Worm (Caenorhabditis elegans) whole organism, young adult: ENCODE results near the gene grd-12.

ENCODE experiments used
- C17E4.6 ChIP-seq: fragments of 200-800 bp; sonication (Bioruptor generic); IDR thresholded peaks from 2 replicates; pipeline ENCODE4 v1.3.6; 2022; ENCODE audit warnings: missing genetic modification reagents, missing genetic modification characterization, missing compliant biosample characterization
- F10E7.11 ChIP-seq: sonication (generic microtip); optimal IDR thresholded peaks from 2 replicates; lab custom pipeline; 2017; ENCODE audit warnings: mild to moderate bottlenecking, missing genetic modification characterization, moderate library complexity, missing compliant biosample characterization
- F33H1.4 ChIP-seq: fragments of 200-800 bp; sonication (Bioruptor generic); IDR thresholded peaks from 2 replicates; pipeline ENCODE4 v1.3.6; 2022; ENCODE audit warnings: missing genetic modification reagents, missing genetic modification characterization, missing compliant biosample characterization
- F37B4.10 ChIP-seq: fragments of 200-800 bp; sonication (Bioruptor generic); IDR thresholded peaks from 2 replicates; pipeline ENCODE4 v1.3.6; 2022; ENCODE audit warnings: missing genetic modification characterization, missing compliant biosample characterization
- F39B2.1 ChIP-seq: fragments of 200-800 bp; sonication (Bioruptor generic); IDR thresholded peaks from 2 replicates; pipeline ENCODE4 v1.3.6; 2022; ENCODE audit warnings: missing genetic modification reagents, missing genetic modification characterization, missing compliant biosample characterization
- F55B11.4 ChIP-seq: sonication (generic microtip); optimal IDR thresholded peaks from 2 replicates; lab custom pipeline; 2016; ENCODE audit warnings: missing compliant biosample characterization, missing genetic modification characterization, borderline replicate concordance; ENCODE audit not compliant: insufficient read depth
- K12H6.12 ChIP-seq: fragments of 200-800 bp; sonication (Bioruptor generic); optimal IDR thresholded peaks from 2 replicates; lab custom pipeline; 2018; ENCODE audit warnings: mild to moderate bottlenecking, missing genetic modification characterization, missing compliant biosample characterization
- T07F8.4 ChIP-seq: sonication (generic microtip); optimal IDR thresholded peaks from 2 replicates; lab custom pipeline; 2016; ENCODE audit warnings: mild to moderate bottlenecking, missing genetic modification characterization, moderate library complexity, missing compliant biosample characterization
- Y53F4B.3 ChIP-seq: fragments of 200-800 bp; sonication (Bioruptor generic); IDR thresholded peaks from 2 replicates; pipeline ENCODE4 v1.3.6; 2022; ENCODE audit warnings: missing genetic modification reagents, missing genetic modification characterization, missing compliant biosample characterization
- Y79H2A.3 ChIP-seq: fragments of 200-800 bp; sonication (Bioruptor generic); conservative IDR thresholded peaks from 2 replicates; pipeline ENCODE4 v1.3.6; 2022; ENCODE audit warnings: missing genetic modification reagents, missing genetic modification characterization, missing compliant biosample characterization
- Y95B8A.8 ChIP-seq: fragments of 200-800 bp; sonication (Bioruptor generic); IDR thresholded peaks from 2 replicates; pipeline ENCODE4 v1.3.6; 2022; ENCODE audit warnings: missing genetic modification reagents, missing genetic modification characterization, missing compliant biosample characterization
- aptf-2 ChIP-seq: fragments of 200-800 bp; sonication (Bioruptor generic); conservative IDR thresholded peaks from 2 replicates; pipeline ENCODE4 v1.3.6; 2022; ENCODE audit warnings: missing genetic modification reagents, missing genetic modification characterization, missing compliant biosample characterization
- athp-1 ChIP-seq: sonication (generic microtip); optimal IDR thresholded peaks from 2 replicates; lab custom pipeline; 2017; ENCODE audit warnings: mild to moderate bottlenecking, missing genetic modification characterization, missing compliant biosample characterization
- attf-5 ChIP-seq: fragments of 200-800 bp; sonication (Bioruptor generic); optimal IDR thresholded peaks from 2 replicates; lab custom pipeline; 2018; ENCODE audit warnings: mild to moderate bottlenecking, missing genetic modification characterization, missing compliant biosample characterization
- cebp-1 ChIP-seq, 2 experiments: fragments of 200-800 bp in 1 of 2; sonication (Bioruptor generic) in 1 of 2; sonication (generic microtip) in 1 of 2; IDR thresholded peaks in 1 of 2; optimal IDR thresholded peaks in 1 of 2; 2 replicates each; pipeline versions ENCODE4 v1.3.6 to Lab custom; 2017 to 2022; ENCODE audit warnings: missing compliant biosample characterization in 2 of 2, missing genetic modification characterization in 2 of 2, mild to moderate bottlenecking in 1 of 2, missing genetic modification reagents in 1 of 2, moderate library complexity in 1 of 2
- ceh-40 ChIP-seq: fragments of 200-800 bp; sonication (Bioruptor generic); IDR thresholded peaks from 2 replicates; pipeline ENCODE4 v1.3.6; 2022; ENCODE audit warnings: missing genetic modification characterization, missing compliant biosample characterization
- dpff-1 ChIP-seq: sonication (generic microtip); optimal IDR thresholded peaks from 2 replicates; lab custom pipeline; 2017; ENCODE audit warnings: mild to moderate bottlenecking, missing genetic modification characterization, missing compliant biosample characterization
- dpl-1 ChIP-seq: fragments of 150-350 bp; optimal IDR thresholded peaks from 2 replicates; lab custom pipeline; 2014; ENCODE audit warnings: missing biosample characterization, missing genetic modification reagents, missing genetic modification characterization
- efl-1 ChIP-seq: fragments of 150-350 bp; optimal IDR thresholded peaks from 2 replicates; lab custom pipeline; 2014; ENCODE audit warnings: missing biosample characterization, missing genetic modification reagents, missing genetic modification characterization
- gei-17 ChIP-seq: fragments of 200-800 bp; sonication (Bioruptor generic); optimal IDR thresholded peaks from 2 replicates; lab custom pipeline; 2018; ENCODE audit warnings: mild to moderate bottlenecking, missing genetic modification characterization, missing compliant biosample characterization
- him-1 ChIP-seq: sonication (generic microtip); optimal IDR thresholded peaks from 2 replicates; lab custom pipeline; 2016; ENCODE audit warnings: missing genotype, missing genetic modification reagents, missing genetic modification characterization, missing compliant biosample characterization
- hlh-12 ChIP-seq: sonication (generic microtip); optimal IDR thresholded peaks from 2 replicates; lab custom pipeline; 2016; ENCODE audit warnings: missing genetic modification characterization, missing compliant biosample characterization
- hmg-1.2 ChIP-seq: fragments of 200-800 bp; sonication (Bioruptor generic); IDR thresholded peaks from 2 replicates; pipeline ENCODE4 v1.3.6; 2022; ENCODE audit warnings: missing genetic modification reagents, missing genetic modification characterization, missing compliant biosample characterization
- hmg-20 ChIP-seq: fragments of 200-800 bp; sonication (Bioruptor generic); IDR thresholded peaks from 2 replicates; pipeline ENCODE4 v1.3.6; 2022; ENCODE audit warnings: missing genetic modification reagents, missing genetic modification characterization, missing compliant biosample characterization
- hrde-1 ChIP-seq: sonication (generic microtip); optimal IDR thresholded peaks from 2 replicates; lab custom pipeline; 2016; ENCODE audit warnings: missing genetic modification characterization, mild to moderate bottlenecking, missing compliant biosample characterization, moderate library complexity, missing genotype, missing genetic modification reagents, borderline replicate concordance
- lag-1 ChIP-seq: fragments of 200-800 bp; sonication (Bioruptor generic); IDR thresholded peaks from 2 replicates; pipeline ENCODE4 v1.3.6; 2022; ENCODE audit warnings: missing genetic modification reagents, missing genetic modification characterization, missing compliant biosample characterization
- let-526 ChIP-seq: fragments of 200-800 bp; sonication (Bioruptor generic); IDR thresholded peaks from 2 replicates; pipeline ENCODE4 v1.3.6; 2022; ENCODE audit warnings: missing genetic modification reagents, missing genetic modification characterization, missing compliant biosample characterization
- let-607 ChIP-seq, 2 experiments: fragments of 200-800 bp in 1 of 2; sonication (Bioruptor generic) in 1 of 2; sonication (generic microtip) in 1 of 2; optimal IDR thresholded peaks; 2 replicates each; lab custom pipeline; 2016 to 2018; ENCODE audit warnings: mild to moderate bottlenecking in 2 of 2, missing compliant biosample characterization in 2 of 2, missing genetic modification characterization in 2 of 2, moderate library complexity in 2 of 2, missing genotype in 1 of 2
- lin-54 ChIP-seq: fragments of 200-800 bp; sonication (Bioruptor generic); optimal IDR thresholded peaks from 2 replicates; lab custom pipeline; 2018; ENCODE audit warnings: mild to moderate bottlenecking, missing genetic modification characterization, missing compliant biosample characterization
- madf-10 ChIP-seq: sonication (generic microtip); optimal IDR thresholded peaks from 2 replicates; lab custom pipeline; 2016; ENCODE audit warnings: mild to moderate bottlenecking, missing genetic modification characterization, missing compliant biosample characterization
- madf-6 ChIP-seq: fragments of 200-800 bp; sonication (Bioruptor generic); IDR thresholded peaks from 2 replicates; pipeline ENCODE4 v1.3.6; 2022; ENCODE audit warnings: missing genetic modification reagents, missing genetic modification characterization, missing compliant biosample characterization
- mel-28 ChIP-seq: sonication (generic microtip); optimal IDR thresholded peaks from 2 replicates; lab custom pipeline; 2016; ENCODE audit warnings: borderline replicate concordance, mild to moderate bottlenecking, missing genetic modification characterization, missing compliant biosample characterization
- nfyb-1 ChIP-seq: fragments of 200-800 bp; sonication (Bioruptor generic); IDR thresholded peaks from 2 replicates; pipeline ENCODE4 v1.3.6; 2022; ENCODE audit warnings: missing genetic modification reagents, missing genetic modification characterization, missing compliant biosample characterization
- pha-4 ChIP-seq: fragments of 150-350 bp; sonication (generic microtip); optimal IDR thresholded peaks from 2 replicates; lab custom pipeline; 2014; ENCODE audit warnings: missing biosample characterization, missing genetic modification reagents, missing genetic modification characterization
- rcor-1 ChIP-seq: fragments of 200-800 bp; sonication (Bioruptor generic); IDR thresholded peaks from 2 replicates; pipeline ENCODE4 v1.3.6; 2022; ENCODE audit warnings: missing genetic modification reagents, missing genetic modification characterization, missing compliant biosample characterization
- rec-8 ChIP-seq, 2 experiments: sonication (generic microtip); optimal IDR thresholded peaks; 2 replicates each; lab custom pipeline; 2016; ENCODE audit warnings: mild to moderate bottlenecking in 2 of 2, missing genetic modification characterization in 2 of 2, missing genetic modification reagents in 2 of 2, missing genotype in 2 of 2, missing biosample characterization in 1 of 2, missing compliant biosample characterization in 1 of 2, moderate library complexity in 1 of 2
- sdz-38 ChIP-seq: sonication (generic microtip); optimal IDR thresholded peaks from 2 replicates; lab custom pipeline; 2016; ENCODE audit warnings: missing genotype, missing genetic modification characterization, missing compliant biosample characterization
- sea-2 ChIP-seq: fragments of 200-800 bp; sonication (Bioruptor generic); IDR thresholded peaks from 2 replicates; pipeline ENCODE4 v1.3.6; 2022; ENCODE audit warnings: missing genetic modification characterization, missing compliant biosample characterization
- snpc-1.1 ChIP-seq: sonication (generic microtip); optimal IDR thresholded peaks from 2 replicates; lab custom pipeline; 2017; ENCODE audit warnings: missing genetic modification characterization, mild to moderate bottlenecking, missing compliant biosample characterization, antibody characterized with exemption, moderate library complexity, missing genotype, missing genetic modification reagents; ENCODE audit not compliant: insufficient read depth
- snpc-1.3 ChIP-seq: sonication (generic microtip); optimal IDR thresholded peaks from 2 replicates; lab custom pipeline; 2017; ENCODE audit warnings: missing genetic modification characterization, mild to moderate bottlenecking, missing compliant biosample characterization, antibody characterized with exemption, moderate library complexity, missing genotype, missing genetic modification reagents; ENCODE audit not compliant: insufficient read depth
- snpc-4 ChIP-seq, 5 experiments: fragments of 150-350 bp in 1 of 5; sonication (generic microtip) in 4 of 5; optimal IDR thresholded peaks; 2 replicates each; lab custom pipeline; 2014 to 2018; ENCODE audit warnings: missing genetic modification characterization in 5 of 5, missing biosample characterization in 3 of 5, antibody characterized with exemption in 2 of 5, mild to moderate bottlenecking in 2 of 5, missing compliant biosample characterization in 2 of 5, missing genotype in 2 of 5, moderate library complexity in 2 of 5, missing genetic modification reagents in 1 of 5
- unc-130 ChIP-seq: sonication (generic microtip); optimal IDR thresholded peaks from 2 replicates; lab custom pipeline; 2016; ENCODE audit warnings: missing genetic modification reagents, missing genetic modification characterization, missing compliant biosample characterization
- unc-62 ChIP-seq: fragments of 150-350 bp; optimal IDR thresholded peaks from 2 replicates; lab custom pipeline; 2014; ENCODE audit warnings: missing biosample characterization, missing genetic modification reagents, missing genetic modification characterization
- zfh-2 ChIP-seq: fragments of 200-800 bp; sonication (Bioruptor generic); conservative IDR thresholded peaks from 2 replicates; pipeline ENCODE4 v1.3.6; 2022; ENCODE audit warnings: missing genetic modification reagents, missing genetic modification characterization, missing compliant biosample characterization
- ztf-18 ChIP-seq: sonication (generic microtip); optimal IDR thresholded peaks from 2 replicates; lab custom pipeline; 2016; ENCODE audit warnings: missing genotype, mild to moderate bottlenecking, missing genetic modification characterization, missing compliant biosample characterization
- ztf-6 ChIP-seq: fragments of 200-800 bp; sonication (Bioruptor generic); IDR thresholded peaks from 2 replicates; pipeline ENCODE4 v1.3.6; 2022; ENCODE audit warnings: missing genetic modification reagents, missing genetic modification characterization, missing compliant biosample characterization

The grd-12 gene

ce11 chrV:14991489-14991888 is 13.2 kb downstream of the grd-12 start (continued):
- no peak for TF ChIP-seq rec-8 (tag; optimal IDR thresholded peaks at IDR 0.05; lab: Kevin White, UChicago)
- TF ChIP-seq madf-10 = no peak
- TF ChIP-seq sea-2 (GFP tag; lab: Robert Waterston, UW) = no peak
- TF ChIP-seq him-1 (tag; lab: Kevin White, UChicago) = no peak
- peak; percentile 28 for TF ChIP-seq attf-5
- TF ChIP-seq F55B11.4 (tag; lab: Kevin White, UChicago) = no peak
- TF ChIP-seq snpc-1.1 (tag; lab: Kevin White, UChicago) = peak; percentile 14
- no peak for TF ChIP-seq T07F8.4
- TF ChIP-seq Y53F4B.3 (GFP tag; lab: Robert Waterston, UW) = no peak
- 0 out of 2 replicates have a peak, but pooled peaks have one; percentile 43 for TF ChIP-seq F39B2.1 (GFP tag; lab: Robert Waterston, UW)
- no peak for TF ChIP-seq F10E7.11
- no peak for TF ChIP-seq nfyb-1 (GFP tag; lab: Robert Waterston, UW)
- TF ChIP-seq mel-28 (tag; lab: Kevin White, UChicago) = no peak
- TF ChIP-seq dpff-1 (tag; lab: Kevin White, UChicago) = no peak
- peak; percentile 91 for TF ChIP-seq Y95B8A.8 (GFP tag; lab: Robert Waterston, UW)
- no peak for TF ChIP-seq pha-4 (tag; lab: Kevin White, UChicago)
- 0 out of 2 replicates have a peak, but pooled peaks have one; percentile 41 for TF ChIP-seq ceh-40 (GFP tag; lab: Robert Waterston, UW)
- TF ChIP-seq Y79H2A.3 = peak; percentile 39; the same call in 1 of the 2 replicates
- no peak for TF ChIP-seq K12H6.12 (tag; lab: Kevin White, UChicago)
- no peak for TF ChIP-seq zfh-2 (GFP tag; lab: Robert Waterston, UW)
- no peak for TF ChIP-seq cebp-1 (GFP tag; IDR thresholded peaks at IDR 0.05; lab: Robert Waterston, UW)
- peak; percentile 21 for TF ChIP-seq cebp-1 (tag; optimal IDR thresholded peaks at IDR 0.05; lab: Kevin White, UChicago)
- TF ChIP-seq unc-130 (GFP tag; lab: Kevin White, UChicago) = peak; percentile 65
- TF ChIP-seq dpl-1 (GFP tag; lab: Kevin White, UChicago) = no peak
- peak; percentile 85 for TF ChIP-seq snpc-1.3
- TF ChIP-seq aptf-2 (GFP tag; lab: Robert Waterston, UW) = no peak
- TF ChIP-seq let-607 (tag; optimal IDR thresholded peaks at IDR 0.05; lab: Kevin White, UChicago) = no peak
- no peak for TF ChIP-seq ztf-18 (tag; lab: Kevin White, UChicago)
- no peak for TF ChIP-seq F37B4.10 (GFP tag; lab: Robert Waterston, UW)
- TF ChIP-seq hrde-1 (tag; lab: Kevin White, UChicago) = peak; percentile 89
- TF ChIP-seq F33H1.4 (GFP tag; lab: Robert Waterston, UW) = 0 out of 2 replicates have a peak, but pooled peaks have one; percentile 23
- no peak for TF ChIP-seq hmg-20 (GFP tag; lab: Robert Waterston, UW)
- no peak for TF ChIP-seq sdz-38 (tag; lab: Kevin White, UChicago)
- TF ChIP-seq C17E4.6 (GFP tag; lab: Robert Waterston, UW) = 0 out of 2 replicates have a peak, but pooled peaks have one; percentile 44
- peak; percentile 76 for TF ChIP-seq madf-6 (GFP tag; lab: Robert Waterston, UW)
- TF ChIP-seq rcor-1 (GFP tag; lab: Robert Waterston, UW) = peak; percentile 69
- TF ChIP-seq athp-1 = peak; percentile 71
- peak; percentile 51 for TF ChIP-seq lin-54 (GFP tag; lab: Kevin White, UChicago)
- no peak for TF ChIP-seq hlh-12 (tag; lab: Kevin White, UChicago)
- no peak for TF ChIP-seq let-526
- no peak for TF ChIP-seq ztf-6
- TF ChIP-seq gei-17 = no peak
- peak; percentile 12; the same call in 1 of the 2 replicates for TF ChIP-seq hmg-1.2 (GFP tag; lab: Robert Waterston, UW)
- TF ChIP-seq unc-62 (GFP tag; lab: Kevin White, UChicago) = no peak
- no peak for TF ChIP-seq snpc-4 (GFP tag; optimal IDR thresholded peaks at IDR 0.05; lab: Kevin White, UChicago)
- no peak for TF ChIP-seq snpc-4 (tag; optimal IDR thresholded peaks at IDR 0.05; lab: Kevin White, UChicago)
- peak; percentile 6 for TF ChIP-seq efl-1 (GFP tag; lab: Kevin White, UChicago)
- no peak for TF ChIP-seq lag-1 (GFP tag; lab: Robert Waterston, UW)
